Worm (Caenorhabditis elegans): ENCODE results near the gene Y81G3A.6.

The Y81G3A.6 gene

ce11 chrII:13066777-13067290, 15.5 kb downstream of the Y81G3A.6 start (continued):
- TF ChIP-seq ceh-88 (GFP tag; IDR thresholded peaks at IDR 0.05) (no peak), ets-5 (GFP tag; IDR thresholded peaks at IDR 0.05) (no peak), lin-13 (GFP tag; optimal IDR thresholded peaks at IDR 0.05) (no peak), lin-39 (tag; optimal IDR thresholded peaks at IDR 0.05) (no peak), zip-4 (GFP tag; optimal IDR thresholded peaks at IDR 0.05) (no peak), nhr-71 (tag; optimal IDR thresholded peaks at IDR 0.05) (peak; percentile 53), fkh-10 (GFP tag; optimal IDR thresholded peaks at IDR 0.05) (no peak), skn-1 (tag; optimal IDR thresholded peaks at IDR 0.05) (no peak), pqm-1 (tag; optimal IDR thresholded peaks at IDR 0.05) (no peak), ztf-11 (tag; optimal IDR thresholded peaks at IDR 0.05) (no peak), elt-3 (tag; optimal IDR thresholded peaks at IDR 0.05) (no peak), egl-13 (tag; optimal IDR thresholded peaks at IDR 0.05) (no peak), aha-1 (tag; optimal IDR thresholded peaks at IDR 0.05) (no peak), aly-2 (tag; optimal IDR thresholded peaks at IDR 0.05) (no peak), elt-2 (tag; optimal IDR thresholded peaks at IDR 0.05) (no peak), hlh-17 (GFP tag; optimal IDR thresholded peaks at IDR 0.05; ENCODE audit: borderline replicate concordance) (no peak), nhr-77 (tag; optimal IDR thresholded peaks at IDR 0.05) (no peak), fos-1 (tag; optimal IDR thresholded peaks at IDR 0.05) (no peak), nhr-11 (tag; optimal IDR thresholded peaks at IDR 0.05) (no peak), C16A3.4 (tag; optimal IDR thresholded peaks at IDR 0.05) (no peak), mef-2 (tag; optimal IDR thresholded peaks at IDR 0.05) (peak; percentile 11), lin-15B (tag; optimal IDR thresholded peaks at IDR 0.05) (no peak), pax-3 (tag; optimal IDR thresholded peaks at IDR 0.05) (no peak), isw-1 (GFP tag; IDR thresholded peaks at IDR 0.05) (no peak), ztf-4 (tag; optimal IDR thresholded peaks at IDR 0.05) (no peak), snu-23 (GFP tag; optimal IDR thresholded peaks at IDR 0.05) (peak; percentile 20), nhr-47 (tag; optimal IDR thresholded peaks at IDR 0.05) (no peak), xbp-1 (tag; optimal IDR thresholded peaks at IDR 0.05) (no peak), egl-27 (tag; optimal IDR thresholded peaks at IDR 0.05) (no peak), C04F5.9 (tag; optimal IDR thresholded peaks at IDR 0.05) (no peak), vab-15 (tag; optimal IDR thresholded peaks at IDR 0.05) (no peak), hlh-4 (tag; optimal IDR thresholded peaks at IDR 0.05) (no peak), irx-1 (tag; optimal IDR thresholded peaks at IDR 0.05) (no peak), unc-98 (GFP tag; IDR thresholded peaks at IDR 0.05) (no peak), sox-4 (tag; optimal IDR thresholded peaks at IDR 0.05) (no peak), ces-1 (GFP tag; optimal IDR thresholded peaks at IDR 0.05) (no peak), nhr-84 (tag; optimal IDR thresholded peaks at IDR 0.05) (no peak), alr-1 (tag; optimal IDR thresholded peaks at IDR 0.05; ENCODE audit: borderline replicate concordance) (no peak), unc-86 (tag; optimal IDR thresholded peaks at IDR 0.05) (no peak), nhr-20 (tag; optimal IDR thresholded peaks at IDR 0.05) (peak; percentile 14), unc-30 (tag; optimal IDR thresholded peaks at IDR 0.05) (no peak), tlp-1 (tag; optimal IDR thresholded peaks at IDR 0.05) (no peak), ceh-8 (GFP tag; optimal IDR thresholded peaks at IDR 0.05) (peak; percentile 11)

DNA sequence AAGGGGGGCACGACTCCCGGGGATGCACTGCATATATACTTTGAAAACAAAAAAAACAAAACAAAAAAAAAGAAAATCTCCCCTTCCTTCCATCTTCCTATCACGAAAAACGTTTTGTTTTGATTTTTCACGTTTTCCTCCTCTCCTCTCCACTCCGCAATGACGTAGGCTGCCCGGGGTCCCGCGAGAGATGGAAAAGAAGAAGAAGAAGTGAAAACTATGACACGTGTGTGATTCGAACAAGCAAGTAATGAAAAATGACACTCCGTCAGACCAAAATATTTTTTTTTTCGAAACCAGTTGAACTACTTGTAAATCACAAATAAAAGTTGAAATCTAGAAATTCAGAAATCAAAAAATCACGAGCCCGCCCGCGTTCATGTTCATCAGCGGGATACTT, 17.1 kb downstream of the Y81G3A.6 start:
- peak; percentile 47 for TF ChIP-seq snu-23 (GFP tag; optimal IDR thresholded peaks at IDR 0.05)
- TF ChIP-seq dpl-1 (GFP tag; optimal IDR thresholded peaks at IDR 0.05), result peak in 2 of 3 experiments; percentile 10 to 22
- TF ChIP-seq egl-27 (tag; optimal IDR thresholded peaks at IDR 0.05), result no peak
- TF ChIP-seq lin-39 (tag; optimal IDR thresholded peaks at IDR 0.05), result peak; percentile 45
- TF ChIP-seq lsy-2 (tag; optimal IDR thresholded peaks at IDR 0.05), result peak; percentile 17 to 44
- no peak for TF ChIP-seq nhr-11 (tag; optimal IDR thresholded peaks at IDR 0.05)
- no peak for TF ChIP-seq sup-37 (GFP tag; optimal IDR thresholded peaks at IDR 0.05)
- peak; percentile 43 for TF ChIP-seq unc-130 (tag; optimal IDR thresholded peaks at IDR 0.05)
- no peak for TF ChIP-seq tbx-2 (tag; optimal IDR thresholded peaks at IDR 0.05)
- peak in 1 of 2 experiments; percentile 15 for TF ChIP-seq efl-1 (optimal IDR thresholded peaks at IDR 0.05)
- TF ChIP-seq efl-1 (GFP tag; optimal IDR thresholded peaks at IDR 0.05 in 1 of 2), result peak in 1 of 2 experiments; percentile 80
- peak; percentile 9 for TF ChIP-seq vab-15 (tag; optimal IDR thresholded peaks at IDR 0.05)
- peak; percentile 4 for TF ChIP-seq nhr-20 (tag; optimal IDR thresholded peaks at IDR 0.05)
- TF ChIP-seq mdl-1 (tag; optimal IDR thresholded peaks at IDR 0.05), result peak in 1 of 2 experiments; percentile 10
- no peak for TF ChIP-seq zag-1 (tag; optimal IDR thresholded peaks at IDR 0.05)
- TF ChIP-seq rnt-1 (tag; optimal IDR thresholded peaks at IDR 0.05), result peak; percentile 56
- TF ChIP-seq blmp-1 (tag; optimal IDR thresholded peaks at IDR 0.05), result peak; percentile 84
- TF ChIP-seq nhr-71 (tag; optimal IDR thresholded peaks at IDR 0.05), result peak; percentile 70
- 0 out of 2 replicates have a peak, but pooled peaks have one; percentile 13 for TF ChIP-seq nhr-19 (GFP tag; conservative IDR thresholded peaks at IDR 0.05)
